Worm (Caenorhabditis elegans): Measurements from ENCODE around the gene C14C11.4.

C14C11.4 gene

DNA sequence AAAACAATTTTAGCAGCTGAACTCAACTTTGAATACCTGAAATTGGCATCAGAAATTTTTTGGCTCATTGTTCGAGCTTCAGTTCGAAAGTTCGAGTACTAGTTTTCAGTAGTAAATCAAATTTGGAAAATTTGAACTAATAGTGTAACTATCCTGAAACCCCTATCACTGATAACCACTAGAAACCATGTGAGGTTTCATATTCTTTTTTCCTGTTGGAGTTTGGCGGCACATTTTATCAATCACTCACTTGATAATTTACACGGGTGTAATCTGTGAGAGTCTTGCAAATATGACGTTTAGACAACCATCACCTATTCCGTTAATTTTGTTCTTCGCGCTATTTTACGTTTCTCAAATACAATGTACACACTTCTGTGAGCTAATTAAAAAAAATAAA, at the start of gene C14C11.4:
TSS of gene C14C11.4 (plus strand) at position 252 of the 400 bp plus-strand sequence.
- peak; percentile 41 for TF ChIP-seq pqm-1 (tag; optimal IDR thresholded peaks at IDR 0.05)
- no peak for TF ChIP-seq fkh-10 (GFP tag; optimal IDR thresholded peaks at IDR 0.05)
- TF ChIP-seq ceh-9 (tag; optimal IDR thresholded peaks at IDR 0.05): no peak
- no peak for TF ChIP-seq nhr-76 (tag; optimal IDR thresholded peaks at IDR 0.05)
- TF ChIP-seq ceh-28 (tag; optimal IDR thresholded peaks at IDR 0.05): no peak
- no peak for TF ChIP-seq ZK546.5 (tag; optimal IDR thresholded peaks at IDR 0.05)
- TF ChIP-seq egl-27 (tag; optimal IDR thresholded peaks at IDR 0.05): no peak
- peak; percentile 72 for TF ChIP-seq elt-2 (tag; optimal IDR thresholded peaks at IDR 0.05)
- no peak for TF ChIP-seq nhr-11 (tag; optimal IDR thresholded peaks at IDR 0.05)

DNA sequence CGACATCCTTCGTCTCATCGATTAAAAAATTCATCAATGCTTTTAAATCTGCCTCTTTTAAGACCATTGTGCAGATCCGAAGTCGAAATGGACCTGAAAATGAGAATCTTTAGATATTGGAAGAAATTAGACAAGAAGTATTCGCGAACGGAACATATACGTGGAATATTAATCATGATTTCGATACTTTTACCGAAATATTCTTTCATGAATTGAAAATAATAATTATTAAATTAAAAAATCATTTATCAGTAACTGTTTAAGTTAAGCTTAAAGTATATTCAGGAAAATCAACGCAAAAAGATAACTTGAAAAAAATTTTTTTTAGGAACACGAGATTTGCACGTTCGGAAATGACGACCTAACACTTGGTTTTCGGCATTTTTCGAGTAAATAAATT, 46.1 kb upstream of the C14C11.4 start, which contains the start of gene CD4.8:
TSS of gene CD4.8 (minus strand) at position 101 of the 400 bp plus-strand sequence.
- no peak for TF ChIP-seq nhr-76 (tag; optimal IDR thresholded peaks at IDR 0.05)
- TF ChIP-seq nhr-28 (tag; optimal IDR thresholded peaks at IDR 0.05): no peak

DNA sequence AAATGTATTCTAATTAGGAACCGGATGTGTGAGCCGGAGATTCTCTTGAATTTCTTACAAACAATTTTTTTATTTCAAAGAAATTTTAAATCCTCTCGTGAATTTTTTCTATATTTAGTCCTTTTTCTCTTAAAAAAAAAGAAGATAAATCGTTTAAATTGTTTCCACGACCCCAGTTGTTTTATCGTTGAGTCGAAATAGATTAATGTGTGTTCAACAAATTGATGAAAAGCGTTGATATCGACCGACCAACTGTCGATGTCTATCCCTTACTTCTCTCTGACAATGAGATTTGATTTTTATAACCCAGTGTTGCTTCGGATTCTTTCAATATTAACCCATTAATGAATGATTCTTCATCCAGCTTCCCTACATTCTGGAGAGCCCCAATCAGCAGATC, 41.2 kb upstream of the C14C11.4 start, which contains the start of gene CD4.1:
TSS of gene CD4.1 (plus strand) at position 301 of the 400 bp plus-strand sequence.
- TF ChIP-seq eor-1 (tag; optimal IDR thresholded peaks at IDR 0.05) (no peak), daf-12 (tag; optimal IDR thresholded peaks at IDR 0.05) (no peak), lin-15B (tag; optimal IDR thresholded peaks at IDR 0.05) (no peak), unc-39 (tag; optimal IDR thresholded peaks at IDR 0.05) (no peak), nfya-1 (tag; optimal IDR thresholded peaks at IDR 0.05; ENCODE audit: insufficient read depth) (no peak), nhr-25 (tag; optimal IDR thresholded peaks at IDR 0.05) (no peak), nhr-77 (tag; optimal IDR thresholded peaks at IDR 0.05) (no peak), unc-62 (GFP tag; optimal IDR thresholded peaks at IDR 0.05) (no peak), snpc-4 (tag; optimal IDR thresholded peaks at IDR 0.05) (no peak), fkh-10 (GFP tag; optimal IDR thresholded peaks at IDR 0.05) (no peak), egl-27 (tag; optimal IDR thresholded peaks at IDR 0.05) (no peak), mdl-1 (tag; optimal IDR thresholded peaks at IDR 0.05) (no peak), fkh-2 (tag; optimal IDR thresholded peaks at IDR 0.05) (no peak), ama-1 (optimal IDR thresholded peaks at IDR 0.05) (no peak), ceh-16 (tag; optimal IDR thresholded peaks at IDR 0.05) (no peak), ceh-28 (tag; optimal IDR thresholded peaks at IDR 0.05) (no peak), hmg-11 (tag; optimal IDR thresholded peaks at IDR 0.05) (no peak), sea-2 (GFP tag; optimal IDR thresholded peaks at IDR 0.05) (no peak), ceh-82 (tag; optimal IDR thresholded peaks at IDR 0.05) (no peak), nhr-43 (tag; optimal IDR thresholded peaks at IDR 0.05; ENCODE audit: poor library complexity, severe bottlenecking) (no peak)

DNA sequence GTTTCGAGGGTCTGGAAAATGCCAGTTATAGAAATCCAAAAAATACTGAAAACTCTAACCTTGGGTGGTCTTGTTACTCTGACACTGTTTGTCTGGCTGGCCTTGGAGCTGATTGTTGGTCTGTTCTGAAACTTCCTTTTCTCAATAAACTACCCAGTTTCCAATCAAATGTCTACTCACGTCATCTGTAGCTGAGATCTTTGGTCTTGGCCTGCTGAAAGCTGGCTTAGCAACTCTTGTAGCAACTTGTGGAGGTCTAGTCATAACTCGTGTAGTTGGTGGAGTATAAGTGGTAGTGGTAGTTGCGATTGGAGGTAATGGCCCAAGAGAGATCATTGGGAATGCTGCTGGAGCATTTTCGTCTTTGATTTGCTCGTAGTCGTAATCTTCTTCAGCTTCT, 37.2 kb upstream of the C14C11.4 start:
- TF ChIP-seq nhr-43 (tag; optimal IDR thresholded peaks at IDR 0.05; ENCODE audit: poor library complexity, severe bottlenecking) (no peak), nfya-1 (tag; optimal IDR thresholded peaks at IDR 0.05; ENCODE audit: insufficient read depth) (no peak), ceh-28 (tag; optimal IDR thresholded peaks at IDR 0.05) (no peak), ceh-9 (tag; optimal IDR thresholded peaks at IDR 0.05) (no peak), elt-1 (tag; optimal IDR thresholded peaks at IDR 0.05) (no peak), elt-2 (tag; optimal IDR thresholded peaks at IDR 0.05) (no peak), unc-62 (GFP tag; optimal IDR thresholded peaks at IDR 0.05) (no peak), pqm-1 (tag; optimal IDR thresholded peaks at IDR 0.05) (no peak), pha-4 (tag; optimal IDR thresholded peaks at IDR 0.05) (no peak), zag-1 (tag; optimal IDR thresholded peaks at IDR 0.05) (no peak), ceh-82 (tag; optimal IDR thresholded peaks at IDR 0.05) (no peak)

DNA sequence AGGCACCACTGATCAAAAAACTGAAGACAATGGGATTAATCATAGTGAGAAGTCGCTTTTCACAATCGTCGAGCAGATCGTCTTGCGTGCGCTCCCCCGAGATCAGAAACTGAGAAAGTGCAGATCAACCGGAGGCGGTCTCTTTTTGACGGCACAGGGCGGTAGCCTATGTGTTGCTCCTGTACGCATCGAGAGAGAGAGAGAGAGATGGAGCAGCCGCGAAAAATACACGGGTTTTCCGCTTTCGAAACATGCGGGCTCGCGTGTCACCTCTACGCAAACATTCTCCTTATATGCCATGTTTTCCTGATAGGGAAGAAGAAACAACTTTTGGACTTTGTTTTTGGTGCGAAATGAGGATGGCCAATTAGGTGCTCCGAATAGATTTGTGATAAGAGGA, 34.3 kb upstream of the C14C11.4 start, which contains the start of gene lrpc-1:
TSS of gene lrpc-1 (minus strand) at position 101 of the 400 bp plus-strand sequence.
- TF ChIP-seq unc-62 (GFP tag; optimal IDR thresholded peaks at IDR 0.05) (no peak), lin-15B (tag; optimal IDR thresholded peaks at IDR 0.05) (no peak), pha-4 (tag; optimal IDR thresholded peaks at IDR 0.05) (no peak), tbx-2 (tag; optimal IDR thresholded peaks at IDR 0.05) (no peak), nhr-76 (tag; optimal IDR thresholded peaks at IDR 0.05) (no peak), nhr-28 (tag; optimal IDR thresholded peaks at IDR 0.05) (no peak)

DNA sequence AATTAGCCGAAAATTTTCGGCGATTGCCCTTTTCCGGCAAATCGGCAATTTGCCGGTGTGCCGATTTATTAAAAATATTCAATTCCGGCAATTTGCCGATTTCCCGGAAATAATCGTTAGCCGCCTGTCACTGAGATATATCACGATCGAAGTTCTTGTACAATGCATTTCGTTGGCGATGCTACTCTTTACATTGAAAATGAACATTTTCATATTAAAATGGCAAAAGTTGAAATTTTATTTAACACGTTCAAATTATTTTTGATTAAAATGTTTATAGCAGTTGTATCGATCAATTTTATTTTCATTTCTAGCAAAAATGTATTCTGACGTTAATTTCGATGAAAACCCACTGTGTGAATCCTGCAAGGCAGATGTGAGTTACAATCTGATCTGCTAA, 32.7 kb upstream of the C14C11.4 start, which contains the start of gene M03E7.3:
TSS of gene M03E7.3 (plus strand) at position 301 of the 400 bp plus-strand sequence.
- no peak for TF ChIP-seq R02D3.7 (tag; optimal IDR thresholded peaks at IDR 0.05)
